Worm (Caenorhabditis elegans): Measurements from ENCODE around the gene mig-21.

DNA sequence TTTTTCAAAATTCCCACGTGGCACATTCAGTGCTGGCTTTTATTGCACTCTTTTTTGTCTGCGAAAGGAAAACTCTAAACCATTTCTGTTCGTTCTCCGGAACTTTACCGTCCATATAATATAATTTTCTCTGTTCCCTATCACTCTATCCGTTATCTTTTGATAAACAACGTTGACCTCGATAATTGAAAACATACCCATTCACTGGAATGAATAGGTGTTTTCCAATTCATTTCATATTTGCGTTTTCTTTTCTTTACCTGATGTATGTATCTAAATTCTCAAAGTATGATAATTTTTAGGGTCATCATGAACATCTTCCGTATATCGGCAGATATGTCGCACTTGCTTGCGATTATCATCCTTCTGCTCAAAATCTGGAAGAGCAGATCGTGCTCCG lies 28.6 kb upstream of the mig-21 start, which contains the start of gene erd-2.2:
- TF ChIP-seq F33H1.4 (GFP tag; IDR thresholded peaks at IDR 0.05) (no peak), him-1 (tag; optimal IDR thresholded peaks at IDR 0.05) (no peak), pbrm-1 (GFP tag; IDR thresholded peaks at IDR 0.05) (no peak)
